Worm (Caenorhabditis elegans) whole organism, L2 larva: ENCODE results near the gene srh-11.

ENCODE experiments used
- R02D3.7 ChIP-seq: fragments of 150-350 bp; optimal IDR thresholded peaks from 2 replicates; lab custom pipeline; 2014; ENCODE audit warnings: missing biosample characterization, missing genetic modification characterization
- Y55F3AM.14 ChIP-seq: fragments of 200-800 bp; sonication (Bioruptor generic); optimal IDR thresholded peaks from 2 replicates; lab custom pipeline; 2018; ENCODE audit warnings: mild to moderate bottlenecking, missing genetic modification characterization, missing compliant biosample characterization
- ZK546.5 ChIP-seq: sonication (generic microtip); optimal IDR thresholded peaks from 2 replicates; lab custom pipeline; 2017; ENCODE audit warnings: missing biosample characterization, missing genetic modification characterization
- aly-2 ChIP-seq: fragments of 150-350 bp; optimal IDR thresholded peaks from 2 replicates; lab custom pipeline; 2014; ENCODE audit warnings: missing biosample characterization, missing genetic modification characterization
- blmp-1 ChIP-seq: sonication (generic microtip); optimal IDR thresholded peaks from 2 replicates; lab custom pipeline; 2017; ENCODE audit warnings: missing genetic modification characterization, mild to moderate bottlenecking, missing compliant biosample characterization, antibody characterized with exemption, moderate library complexity; ENCODE audit not compliant: insufficient read depth
- ceh-16 ChIP-seq: fragments of 150-350 bp; optimal IDR thresholded peaks from 2 replicates; lab custom pipeline; 2014; ENCODE audit warnings: missing biosample characterization, missing genetic modification characterization
- ceh-82 ChIP-seq: fragments of 150-350 bp; optimal IDR thresholded peaks from 2 replicates; lab custom pipeline; 2014; ENCODE audit warnings: missing biosample characterization, missing genetic modification characterization
- crh-2 ChIP-seq: sonication (generic microtip); optimal IDR thresholded peaks from 2 replicates; lab custom pipeline; 2017; ENCODE audit warnings: missing biosample characterization, missing genetic modification characterization
- egl-27 ChIP-seq: sonication (generic microtip); optimal IDR thresholded peaks from 3 replicates; lab custom pipeline; 2017; ENCODE audit warnings: missing biosample characterization, missing genetic modification reagents, missing genetic modification characterization
- elt-1 ChIP-seq: fragments of 150-350 bp; optimal IDR thresholded peaks from 2 replicates; lab custom pipeline; 2014; ENCODE audit warnings: missing biosample characterization, missing genetic modification characterization
- elt-3 ChIP-seq: sonication (generic microtip); optimal IDR thresholded peaks from 2 replicates; lab custom pipeline; 2017; ENCODE audit warnings: missing biosample characterization, missing genetic modification characterization
- fos-1 ChIP-seq: fragments of 150-350 bp; optimal IDR thresholded peaks from 2 replicates; lab custom pipeline; 2014; ENCODE audit warnings: missing biosample characterization, missing genetic modification characterization
- gmeb-1 ChIP-seq: fragments of 150-350 bp; optimal IDR thresholded peaks from 2 replicates; lab custom pipeline; 2014; ENCODE audit warnings: missing biosample characterization, missing genetic modification characterization
- lin-13 ChIP-seq: fragments of 150-350 bp; optimal IDR thresholded peaks from 2 replicates; lab custom pipeline; 2014; ENCODE audit warnings: missing biosample characterization, missing genetic modification reagents, missing genetic modification characterization
- lin-39 ChIP-seq: fragments of 150-350 bp; optimal IDR thresholded peaks from 2 replicates; lab custom pipeline; 2014; ENCODE audit warnings: missing biosample characterization, missing genetic modification reagents, missing genetic modification characterization
- lsy-2 ChIP-seq, 2 experiments: fragments of 150-350 bp in 1 of 2; sonication (generic microtip) in 1 of 2; optimal IDR thresholded peaks; 2 replicates each; lab custom pipeline; 2014 to 2017; ENCODE audit warnings: missing biosample characterization in 2 of 2, missing genetic modification characterization in 2 of 2
- mab-5 ChIP-seq: fragments of 150-350 bp; optimal IDR thresholded peaks from 2 replicates; lab custom pipeline; 2014; ENCODE audit warnings: missing biosample characterization, missing genetic modification characterization
- mbf-1 ChIP-seq: sonication (generic microtip); optimal IDR thresholded peaks from 2 replicates; lab custom pipeline; 2017; ENCODE audit warnings: missing biosample characterization, missing genetic modification characterization
- mdl-1 ChIP-seq, 2 experiments: fragments of 150-350 bp in 1 of 2; sonication (generic microtip) in 1 of 2; optimal IDR thresholded peaks; 2 replicates each; lab custom pipeline; 2017; ENCODE audit warnings: missing biosample characterization in 2 of 2, missing genetic modification characterization in 2 of 2
- nhr-10 ChIP-seq: sonication (generic microtip); optimal IDR thresholded peaks from 2 replicates; lab custom pipeline; 2017; ENCODE audit warnings: missing biosample characterization, missing genetic modification characterization
- nhr-11 ChIP-seq: fragments of 150-350 bp; optimal IDR thresholded peaks from 2 replicates; lab custom pipeline; 2014; ENCODE audit warnings: missing biosample characterization, missing genetic modification characterization
- nhr-12 ChIP-seq: fragments of 150-350 bp; optimal IDR thresholded peaks from 2 replicates; lab custom pipeline; 2014; ENCODE audit warnings: missing biosample characterization, missing genetic modification characterization
- nhr-129 ChIP-seq: fragments of 150-350 bp; optimal IDR thresholded peaks from 2 replicates; lab custom pipeline; 2014; ENCODE audit warnings: missing biosample characterization, missing genetic modification characterization
- nhr-237 ChIP-seq: fragments of 150-350 bp; optimal IDR thresholded peaks from 2 replicates; lab custom pipeline; 2014; ENCODE audit warnings: missing biosample characterization, missing genetic modification characterization
- nhr-25 ChIP-seq: fragments of 150-350 bp; sonication (generic microtip); optimal IDR thresholded peaks from 3 replicates; lab custom pipeline; 2014; ENCODE audit warnings: missing biosample characterization, missing genetic modification characterization
- nhr-6 ChIP-seq: fragments of 150-350 bp; optimal IDR thresholded peaks from 2 replicates; lab custom pipeline; 2014; ENCODE audit warnings: missing biosample characterization, missing genetic modification characterization
- nhr-77 ChIP-seq: fragments of 150-350 bp; optimal IDR thresholded peaks from 2 replicates; lab custom pipeline; 2014; ENCODE audit warnings: missing biosample characterization, missing genetic modification characterization
- peb-1 ChIP-seq: fragments of 150-350 bp; optimal IDR thresholded peaks from 2 replicates; lab custom pipeline; 2014; ENCODE audit warnings: missing biosample characterization, missing genetic modification characterization
- sem-4 ChIP-seq: fragments of 150-350 bp; optimal IDR thresholded peaks from 2 replicates; lab custom pipeline; 2014; ENCODE audit warnings: missing biosample characterization, missing genetic modification reagents, missing genetic modification characterization
- sma-3 ChIP-seq: sonication (generic microtip); optimal IDR thresholded peaks from 2 replicates; lab custom pipeline; 2016; ENCODE audit warnings: missing genetic modification reagents, missing genetic modification characterization, missing compliant biosample characterization
- sma-9 ChIP-seq, 2 experiments: fragments of 150-350 bp in 1 of 2; sonication (generic microtip) in 1 of 2; optimal IDR thresholded peaks; 2 replicates each; lab custom pipeline; 2014 to 2016; ENCODE audit warnings: missing genetic modification characterization in 2 of 2, mild to moderate bottlenecking in 1 of 2, missing biosample characterization in 1 of 2, missing compliant biosample characterization in 1 of 2, missing genetic modification reagents in 1 of 2, moderate library complexity in 1 of 2
- zag-1 ChIP-seq: fragments of 150-350 bp; optimal IDR thresholded peaks from 2 replicates; lab custom pipeline; 2014; ENCODE audit warnings: missing biosample characterization, missing genetic modification characterization
- ztf-1 ChIP-seq: fragments of 200-800 bp; sonication (Bioruptor generic); conservative IDR thresholded peaks from 2 replicates; pipeline ENCODE4 v1.3.6; 2022; ENCODE audit warnings: missing genetic modification characterization, missing compliant biosample characterization
- ztf-4 ChIP-seq: fragments of 150-350 bp; optimal IDR thresholded peaks from 2 replicates; lab custom pipeline; 2014; ENCODE audit warnings: missing biosample characterization, missing genetic modification characterization

The srh-11 gene

DNA sequence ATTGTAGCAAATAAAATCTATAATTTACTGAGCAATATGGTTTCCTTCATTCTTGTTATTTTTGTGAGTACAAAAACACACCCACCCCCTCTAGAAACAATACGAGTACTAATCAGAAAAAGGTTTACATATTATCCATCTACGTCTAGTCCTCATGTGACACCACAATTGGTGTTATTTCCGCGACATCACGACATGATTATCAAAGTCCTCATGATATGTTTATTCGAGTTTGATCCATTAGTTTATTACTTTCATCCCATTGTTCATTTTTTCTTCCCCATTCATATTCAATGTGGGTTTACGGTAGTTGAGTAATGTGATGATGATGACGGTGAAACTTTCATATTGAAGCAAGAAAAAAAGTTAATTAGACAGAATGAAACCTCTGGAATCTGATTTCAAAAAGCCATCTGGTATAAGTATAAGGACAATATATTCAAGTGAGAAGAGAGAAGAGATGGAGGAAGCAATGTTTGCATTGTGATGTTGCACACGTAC lies 35.5 kb upstream of the srh-11 start:
- no peak for TF ChIP-seq crh-2 (tag; lab: Kevin White, UChicago)
- no peak for TF ChIP-seq ceh-82 (tag; lab: Kevin White, UChicago)
- TF ChIP-seq mdl-1 (tag; optimal IDR thresholded peaks at IDR 0.05; lab: Kevin White, UChicago) = no peak
- no peak for TF ChIP-seq blmp-1 (tag; lab: Kevin White, UChicago)
- no peak for TF ChIP-seq egl-27
- TF ChIP-seq nhr-77 (tag; lab: Kevin White, UChicago) = no peak
- no peak for TF ChIP-seq gmeb-1 (tag; lab: Kevin White, UChicago)
- TF ChIP-seq elt-1 (tag; lab: Kevin White, UChicago) = no peak
- no peak for TF ChIP-seq mbf-1 (tag; lab: Kevin White, UChicago)
- no peak for TF ChIP-seq ceh-16
- no peak for TF ChIP-seq fos-1
- no peak for TF ChIP-seq nhr-6 (tag; lab: Kevin White, UChicago)
- TF ChIP-seq, all 48 proteins: peak for 0

DNA sequence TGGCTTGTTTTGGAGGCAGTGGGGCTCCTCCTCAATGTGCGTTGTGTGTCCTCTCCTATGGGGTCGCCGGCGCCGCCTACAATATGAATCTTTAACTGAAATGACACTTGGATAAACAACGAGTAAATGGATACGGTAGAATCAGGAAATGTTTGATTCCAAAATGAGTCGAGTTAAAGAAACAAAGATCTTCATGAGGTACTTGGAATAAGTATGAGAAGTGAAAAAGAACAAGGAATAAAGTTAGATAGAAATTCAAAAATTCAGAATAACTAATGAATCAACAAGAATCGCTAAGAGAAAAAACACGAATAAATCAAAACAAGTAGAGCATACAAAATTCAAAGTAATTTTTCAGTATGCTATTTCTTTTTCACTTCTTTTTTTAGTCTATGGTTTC lies 32.1 kb upstream of the srh-11 start, which contains the start of gene npr-28:
TSS of gene npr-28 (minus strand) at position 101 of the 400 bp plus-strand sequence.
- TF ChIP-seq egl-27 = no peak
- TF ChIP-seq ztf-1 = no peak
- no peak for TF ChIP-seq mbf-1 (tag; lab: Kevin White, UChicago)
- TF ChIP-seq fos-1 = no peak
- TF ChIP-seq elt-1 (tag; lab: Kevin White, UChicago) = no peak
- TF ChIP-seq sma-9 (GFP tag; optimal IDR thresholded peaks at IDR 0.05; lab: Kevin White, UChicago) = no peak
- no peak for TF ChIP-seq sma-9 (tag; optimal IDR thresholded peaks at IDR 0.05; lab: Kevin White, UChicago)
- TF ChIP-seq nhr-11 (tag; lab: Kevin White, UChicago) = no peak
- no peak for TF ChIP-seq mab-5 (tag; lab: Kevin White, UChicago)
- no peak for TF ChIP-seq R02D3.7 (tag; lab: Kevin White, UChicago)
- TF ChIP-seq nhr-12 = no peak
- no peak for TF ChIP-seq zag-1 (tag; lab: Kevin White, UChicago)
- no peak for TF ChIP-seq nhr-237 (tag; lab: Kevin White, UChicago)
- no peak for TF ChIP-seq nhr-25
- TF ChIP-seq, all 48 proteins: peak for 0

DNA sequence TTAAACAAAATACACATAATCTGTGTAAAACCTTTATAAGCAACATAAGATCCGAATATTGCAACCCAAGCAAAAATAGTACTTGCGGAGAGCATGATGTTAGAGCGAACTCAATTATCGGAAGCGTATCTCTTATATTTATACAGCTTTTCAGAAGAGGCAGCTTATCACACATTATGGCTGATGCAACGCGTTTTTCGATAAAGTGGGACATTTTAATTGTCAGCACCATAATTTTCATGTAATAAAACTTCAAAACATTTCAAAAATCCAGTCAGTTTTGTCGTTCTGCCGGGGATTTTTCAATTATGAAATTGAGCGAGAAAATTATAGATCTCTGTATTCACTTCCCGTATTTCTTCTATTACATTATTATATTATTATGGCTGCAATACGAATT lies 27.4 kb upstream of the srh-11 start, which contains the start of gene drd-5:
TSS of gene drd-5 (minus strand) at position 101 of the 400 bp plus-strand sequence.
- TF ChIP-seq nhr-6 (tag; lab: Kevin White, UChicago) = no peak
- no peak for TF ChIP-seq lin-13 (GFP tag; lab: Kevin White, UChicago)
- no peak for TF ChIP-seq nhr-77 (tag; lab: Kevin White, UChicago)
- no peak for TF ChIP-seq nhr-129 (tag; lab: Kevin White, UChicago)
- no peak for TF ChIP-seq nhr-11 (tag; lab: Kevin White, UChicago)

DNA sequence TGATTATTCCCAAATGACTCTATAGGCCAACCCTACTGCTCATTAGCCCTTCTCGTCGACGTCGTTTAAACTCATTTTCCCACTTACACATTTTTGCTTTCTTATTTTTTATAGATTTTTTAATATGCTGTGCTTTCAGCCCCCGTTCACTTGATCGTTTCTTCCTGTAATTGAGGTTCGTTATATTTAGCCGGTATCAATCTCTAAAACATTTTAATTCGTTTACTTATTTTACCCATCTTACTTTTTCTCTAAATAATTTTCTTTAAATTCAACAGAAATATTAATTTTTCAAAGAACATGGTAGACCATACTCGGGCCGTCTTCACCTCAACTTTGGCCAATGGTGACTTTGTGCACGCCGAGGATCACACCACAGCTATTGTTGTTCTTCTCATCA lies 22.8 kb upstream of the srh-11 start, which contains the start of gene F55E10.1:
TSS of gene F55E10.1 (plus strand) at position 301 of the 400 bp plus-strand sequence.
- TF ChIP-seq sem-4 (tag; lab: Kevin White, UChicago) (no peak), ZK546.5 (tag; lab: Kevin White, UChicago) (no peak), nhr-129 (tag; lab: Kevin White, UChicago) (no peak), mab-5 (tag; lab: Kevin White, UChicago) (no peak), crh-2 (tag; lab: Kevin White, UChicago) (no peak), ceh-82 (tag; lab: Kevin White, UChicago) (no peak), elt-3 (no peak)

DNA sequence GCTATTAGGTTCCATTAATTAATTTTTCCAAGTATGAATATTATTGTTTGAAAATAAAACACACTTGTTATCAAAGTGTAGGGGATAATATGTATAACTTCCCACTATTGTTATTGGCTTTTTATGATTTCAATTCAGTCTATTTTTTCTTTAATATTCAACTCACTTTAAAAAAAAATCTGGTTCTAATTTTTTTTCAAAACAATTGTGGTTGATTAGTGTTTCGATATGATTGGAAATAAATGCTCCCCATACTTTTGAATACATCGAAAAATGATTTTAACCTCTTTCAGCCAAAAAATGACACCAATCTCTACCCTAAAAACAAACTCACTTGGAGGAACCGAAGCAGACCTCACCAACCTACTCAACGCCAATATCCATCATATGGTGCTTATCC lies 21.5 kb upstream of the srh-11 start, which contains the start of gene F55E10.2:
TSS of gene F55E10.2 (plus strand) at position 301 of the 400 bp plus-strand sequence.
- no peak for TF ChIP-seq zag-1 (tag; lab: Kevin White, UChicago)
- TF ChIP-seq nhr-25 = no peak
- TF ChIP-seq aly-2 = no peak
- no peak for TF ChIP-seq peb-1 (tag; lab: Kevin White, UChicago)
- TF ChIP-seq nhr-11 (tag; lab: Kevin White, UChicago) = no peak
- no peak for TF ChIP-seq lsy-2 (tag; optimal IDR thresholded peaks at IDR 0.05; lab: Kevin White, UChicago)
- no peak for TF ChIP-seq nhr-10 (tag; lab: Kevin White, UChicago)
- no peak for TF ChIP-seq lin-39 (tag; lab: Kevin White, UChicago)
- TF ChIP-seq nhr-237 (tag; lab: Kevin White, UChicago) = no peak
- no peak for TF ChIP-seq R02D3.7 (tag; lab: Kevin White, UChicago)
- TF ChIP-seq gmeb-1 (tag; lab: Kevin White, UChicago) = no peak
- TF ChIP-seq ztf-4 (tag; lab: Kevin White, UChicago) = no peak
- TF ChIP-seq Y55F3AM.14 (GFP tag; lab: Kevin White, UChicago) = no peak
- no peak for TF ChIP-seq sma-3
